Worm (Caenorhabditis elegans) whole organism, early embryonic: ENCODE data around the gene scl-20.

Experiments
- B0310.2 ChIP-seq: sonication (generic microtip); optimal IDR thresholded peaks from 2 replicates; lab custom pipeline; 2016; ENCODE audit warnings: mild to moderate bottlenecking, missing genetic modification characterization, missing compliant biosample characterization
- F13C5.2 ChIP-seq: sonication (generic microtip); optimal IDR thresholded peaks from 2 replicates; lab custom pipeline; 2017; ENCODE audit warnings: mild to moderate bottlenecking, missing genetic modification characterization, inconsistent platforms, missing compliant biosample characterization
- aly-1 ChIP-seq: sonication (generic microtip); optimal IDR thresholded peaks from 2 replicates; lab custom pipeline; 2016; ENCODE audit warnings: missing genetic modification characterization, missing compliant biosample characterization
- ama-1 ChIP-seq: fragments of 150-350 bp; optimal IDR thresholded peaks from 2 replicates; lab custom pipeline; 2014
- ceh-13 ChIP-seq: fragments of 200-800 bp; sonication (Bioruptor generic); optimal IDR thresholded peaks from 2 replicates; lab custom pipeline; 2018; ENCODE audit warnings: mild to moderate bottlenecking, missing genetic modification characterization, missing compliant biosample characterization
- ceh-36 ChIP-seq: sonication (generic microtip); optimal IDR thresholded peaks from 2 replicates; lab custom pipeline; 2016; ENCODE audit warnings: missing genetic modification characterization, inconsistent platforms, missing compliant biosample characterization
- ets-7 ChIP-seq: sonication (generic microtip); optimal IDR thresholded peaks from 2 replicates; lab custom pipeline; 2016; ENCODE audit warnings: missing genotype, missing genetic modification characterization, missing compliant biosample characterization
- flt-1 ChIP-seq: fragments of 200-800 bp; sonication (Bioruptor generic); IDR thresholded peaks from 2 replicates; pipeline ENCODE4 v1.3.6; 2022; ENCODE audit warnings: missing genetic modification characterization, missing compliant biosample characterization
- hmbx-1 ChIP-seq: sonication (generic microtip); optimal IDR thresholded peaks from 2 replicates; lab custom pipeline; 2016; ENCODE audit warnings: mild to moderate bottlenecking, missing genetic modification characterization, missing compliant biosample characterization
- hmg-4 ChIP-seq: fragments of 200-800 bp; sonication (Bioruptor generic); optimal IDR thresholded peaks from 2 replicates; lab custom pipeline; 2018; ENCODE audit warnings: mild to moderate bottlenecking, missing genetic modification characterization, missing compliant biosample characterization
- hnd-1 ChIP-seq: sonication (generic microtip); optimal IDR thresholded peaks from 2 replicates; lab custom pipeline; 2016; ENCODE audit warnings: missing genetic modification characterization, missing compliant biosample characterization
- pes-1 ChIP-seq: fragments of 200-800 bp; sonication (Bioruptor generic); IDR thresholded peaks from 2 replicates; pipeline ENCODE4 v1.3.6; 2022; ENCODE audit warnings: missing genetic modification reagents, missing genetic modification characterization, missing compliant biosample characterization
- scrt-1 ChIP-seq: fragments of 200-800 bp; sonication (Bioruptor generic); IDR thresholded peaks from 2 replicates; pipeline ENCODE4 v1.3.6; 2022; ENCODE audit warnings: missing genetic modification characterization, missing compliant biosample characterization
- sea-1 ChIP-seq: fragments of 200-800 bp; sonication (Bioruptor generic); conservative IDR thresholded peaks from 2 replicates; pipeline ENCODE4 v1.3.6; 2022; ENCODE audit warnings: missing genetic modification characterization, missing compliant biosample characterization
- tbx-11 ChIP-seq: fragments of 200-800 bp; sonication (Bioruptor generic); IDR thresholded peaks from 2 replicates; pipeline ENCODE4 v1.3.6; 2022; ENCODE audit warnings: missing genetic modification characterization, missing compliant biosample characterization
- tbx-37 ChIP-seq: fragments of 200-800 bp; sonication (Bioruptor generic); conservative IDR thresholded peaks from 2 replicates; pipeline ENCODE4 v1.3.6; 2022; ENCODE audit warnings: missing genetic modification reagents, missing genetic modification characterization, missing compliant biosample characterization
- tra-4 ChIP-seq: sonication (generic microtip); optimal IDR thresholded peaks from 2 replicates; lab custom pipeline; 2017; ENCODE audit warnings: missing genetic modification characterization, missing compliant biosample characterization

The scl-20 gene

DNA sequence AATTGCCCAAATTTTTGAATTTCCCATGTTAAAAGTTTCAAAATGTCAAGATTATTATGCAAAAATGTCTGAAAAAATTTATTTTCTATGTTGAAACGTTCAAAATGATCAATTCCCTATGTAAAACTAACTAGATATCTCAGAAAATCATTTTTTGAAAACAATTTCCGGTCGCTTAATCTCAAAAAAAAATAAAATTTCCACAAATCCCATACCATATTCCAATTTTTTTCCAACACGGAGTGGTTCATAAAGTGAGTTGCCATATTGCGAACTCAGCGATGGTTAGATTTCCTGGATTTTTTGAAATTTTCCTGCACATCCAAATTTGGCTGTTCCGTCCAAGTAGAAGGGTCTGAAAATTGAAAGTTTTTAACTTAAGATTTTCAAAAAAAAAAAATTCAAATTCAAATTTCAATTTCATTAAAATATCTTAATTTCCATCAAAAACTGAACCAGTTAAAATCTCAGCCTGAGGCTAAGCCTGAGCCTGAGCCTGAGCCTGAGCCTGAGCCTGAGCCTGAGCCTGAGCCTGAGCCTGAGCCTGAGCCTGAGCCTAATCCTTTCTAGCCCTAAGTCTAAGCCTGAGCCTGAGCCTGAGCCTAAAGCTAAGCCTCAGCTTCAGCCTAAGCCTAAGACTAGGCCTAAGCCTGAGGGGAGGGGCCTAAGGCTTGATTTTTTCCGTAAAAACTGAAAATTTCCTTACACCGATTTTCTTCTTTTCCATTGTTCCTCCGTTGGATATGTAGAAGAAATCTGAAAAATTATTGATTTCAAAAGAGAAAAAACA lies 11.6 kb downstream of the scl-20 start:
- no peak for TF ChIP-seq hmg-4 (GFP tag; lab: Kevin White, UChicago)
- TF ChIP-seq tbx-37: no peak
- peak; percentile 57 for TF ChIP-seq ceh-36
- TF ChIP-seq F13C5.2 (tag; lab: Kevin White, UChicago): no peak
- no peak for TF ChIP-seq pes-1
- peak; percentile 52 for TF ChIP-seq flt-1 (GFP tag; lab: Robert Waterston, UW)

DNA sequence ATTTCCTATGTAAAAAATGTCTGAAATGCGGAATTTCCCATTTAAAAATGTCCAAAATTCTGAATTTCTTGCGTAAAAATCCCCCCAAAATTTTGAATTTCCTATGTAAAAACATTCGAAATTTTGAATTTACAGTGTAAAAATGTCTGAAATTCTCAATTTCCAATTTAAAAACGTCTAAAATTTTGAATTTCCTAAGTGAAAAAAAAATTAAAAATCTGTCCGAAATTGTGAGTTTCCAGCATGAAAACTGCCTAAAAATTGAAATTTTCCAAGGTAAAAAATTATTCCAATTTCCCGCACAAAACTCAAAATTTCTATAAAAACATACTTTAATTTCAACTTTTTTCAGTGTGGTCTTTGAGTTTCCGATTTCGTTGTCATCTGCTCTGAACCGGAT lies 12.4 kb downstream of the scl-20 start:
- TF ChIP-seq sea-1 (no peak), flt-1 (GFP tag; lab: Robert Waterston, UW) (no peak), ceh-13 (GFP tag; lab: Kevin White, UChicago) (no peak), hmbx-1 (tag; lab: Kevin White, UChicago) (no peak), hmg-4 (GFP tag; lab: Kevin White, UChicago) (no peak), aly-1 (tag; lab: Kevin White, UChicago) (no peak), F13C5.2 (tag; lab: Kevin White, UChicago) (no peak), hnd-1 (tag; lab: Kevin White, UChicago) (no peak), tra-4 (tag; lab: Kevin White, UChicago) (no peak), pes-1 (no peak), ceh-36 (no peak)

DNA sequence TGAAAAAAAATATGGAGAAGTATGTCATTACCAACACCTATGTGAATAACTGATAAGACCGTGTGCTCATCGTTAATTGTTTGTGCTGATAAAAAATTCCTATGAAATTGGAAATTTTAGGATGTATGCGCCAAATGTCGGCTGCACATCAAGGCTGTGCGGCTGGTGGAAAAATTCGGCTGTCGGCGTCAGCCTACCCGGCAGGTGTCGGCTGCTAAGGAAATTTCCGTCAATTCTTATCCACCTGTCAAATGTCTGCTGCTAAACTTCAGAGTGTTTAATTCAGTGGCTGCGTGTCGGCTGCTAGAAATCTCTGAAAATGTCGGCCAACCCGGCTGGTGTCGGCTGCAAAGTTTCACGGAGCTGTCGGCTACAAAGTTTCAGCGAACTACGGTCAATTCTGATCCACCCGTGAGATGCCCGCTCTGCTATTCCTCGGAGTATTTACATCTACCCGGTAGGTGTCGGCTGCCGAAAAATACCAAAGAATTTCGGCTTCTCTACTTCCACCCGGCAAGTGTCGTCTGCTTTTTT lies 14.3 kb downstream of the scl-20 start, which contains the start of gene Y17D7C.2:
Gene Y17D7C.2 (minus strand): TSS at position 32 of the 534 bp plus-strand sequence.
- peak; percentile 63 for TF ChIP-seq scrt-1 (GFP tag; lab: Robert Waterston, UW)
- peak; percentile 44; the same call in 1 of the 2 replicates for TF ChIP-seq flt-1 (GFP tag; lab: Robert Waterston, UW)
- TF ChIP-seq ceh-36: no peak
- peak; percentile 52; the same call in 1 of the 2 replicates for TF ChIP-seq tbx-11
- peak; percentile 86 for TF ChIP-seq aly-1 (tag; lab: Kevin White, UChicago)
- TF ChIP-seq ceh-13 (GFP tag; lab: Kevin White, UChicago): peak; percentile 70
- no peak for TF ChIP-seq tra-4 (tag; lab: Kevin White, UChicago)
- peak; percentile 33 for TF ChIP-seq ama-1 (lab: Kevin White, UChicago)
- no peak for TF ChIP-seq hmbx-1 (tag; lab: Kevin White, UChicago)
- TF ChIP-seq hmg-4 (GFP tag; lab: Kevin White, UChicago): peak; percentile 1
- TF ChIP-seq sea-1: peak; percentile 84

DNA sequence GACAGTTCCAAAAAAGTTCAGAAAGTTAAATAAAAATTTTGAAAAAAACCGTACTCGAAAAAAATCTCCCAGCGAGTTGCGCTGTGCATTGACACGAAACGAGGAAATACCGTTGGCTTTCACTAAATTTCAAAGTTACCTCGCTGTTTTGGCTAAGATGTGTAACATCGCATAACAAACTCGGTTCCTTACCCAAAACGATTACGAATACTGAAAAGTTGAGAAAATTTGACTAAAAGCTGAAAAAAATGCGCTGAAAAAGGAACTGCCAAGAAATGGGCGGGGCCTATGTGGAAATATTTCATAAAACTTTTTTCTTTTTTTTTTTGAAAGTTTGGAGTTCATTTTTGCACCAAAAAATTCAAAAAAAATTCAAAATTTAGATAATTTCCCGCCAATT lies 14.9 kb downstream of the scl-20 start:
- TF ChIP-seq scrt-1 (GFP tag; lab: Robert Waterston, UW): no peak
- no peak for TF ChIP-seq hnd-1 (tag; lab: Kevin White, UChicago)
- no peak for TF ChIP-seq F13C5.2 (tag; lab: Kevin White, UChicago)
- no peak for TF ChIP-seq hmg-4 (GFP tag; lab: Kevin White, UChicago)
- TF ChIP-seq ama-1 (lab: Kevin White, UChicago): no peak
- no peak for TF ChIP-seq tbx-11

DNA sequence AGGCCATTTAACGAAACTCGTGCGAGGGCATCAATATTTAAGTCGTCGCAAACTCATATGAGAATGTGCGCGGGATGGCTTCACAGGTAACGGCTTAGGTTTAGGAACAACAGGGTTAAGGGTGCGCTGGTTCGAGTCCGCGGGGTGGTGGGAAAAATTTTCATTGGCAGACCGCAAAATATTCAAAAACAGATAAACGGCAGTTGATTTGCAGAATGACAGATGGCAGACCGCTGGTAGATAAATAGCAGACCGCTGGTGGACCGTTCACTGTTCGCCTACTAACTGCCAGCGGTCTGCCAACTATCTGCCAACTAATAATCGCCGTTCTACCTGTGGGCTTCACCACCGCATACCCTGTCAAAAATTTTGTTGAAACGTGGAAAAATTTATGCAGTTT lies 22.2 kb downstream of the scl-20 start:
- peak; percentile 74 for TF ChIP-seq sea-1
- peak; percentile 40; the same call in 1 of the 2 replicates for TF ChIP-seq flt-1 (GFP tag; lab: Robert Waterston, UW)
- TF ChIP-seq pes-1: no peak
- no peak for TF ChIP-seq hmg-4 (GFP tag; lab: Kevin White, UChicago)
- no peak for TF ChIP-seq tbx-37
- TF ChIP-seq ama-1 (lab: Kevin White, UChicago): no peak
- TF ChIP-seq F13C5.2 (tag; lab: Kevin White, UChicago): no peak
- no peak for TF ChIP-seq B0310.2 (tag; lab: Kevin White, UChicago)
- peak; percentile 40; the same call in 1 of the 2 replicates for TF ChIP-seq tbx-11
- peak; percentile 62 for TF ChIP-seq aly-1 (tag; lab: Kevin White, UChicago)
- TF ChIP-seq hmbx-1 (tag; lab: Kevin White, UChicago): no peak
- no peak for TF ChIP-seq hnd-1 (tag; lab: Kevin White, UChicago)
- no peak for TF ChIP-seq ceh-36
- TF ChIP-seq ets-7 (tag; lab: Kevin White, UChicago): no peak
- no peak for TF ChIP-seq tra-4 (tag; lab: Kevin White, UChicago)
- TF ChIP-seq ceh-13 (GFP tag; lab: Kevin White, UChicago): peak; percentile 40
- 0 out of 2 replicates have a peak, but pooled peaks have one; percentile 58 for TF ChIP-seq scrt-1 (GFP tag; lab: Robert Waterston, UW)

DNA sequence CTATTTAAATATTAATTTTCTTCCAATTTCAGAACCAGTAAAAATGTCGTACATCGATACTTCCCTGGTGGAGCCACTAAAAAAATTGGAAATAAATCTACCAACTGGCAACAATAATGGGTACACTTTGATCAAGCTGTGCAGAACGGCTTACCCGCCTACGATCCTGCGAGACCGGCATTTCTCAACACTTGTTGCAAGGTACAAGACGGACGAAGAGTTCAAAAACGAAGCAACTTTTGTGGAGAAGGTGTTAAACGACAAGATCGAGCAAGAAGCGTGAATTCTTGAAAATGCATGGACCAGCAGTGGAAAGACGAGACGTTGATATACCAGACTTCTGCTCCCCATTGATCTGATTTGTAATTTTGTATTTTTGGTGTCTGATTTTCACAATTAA lies 22.9 kb downstream of the scl-20 start:
- TF ChIP-seq B0310.2 (tag; lab: Kevin White, UChicago) (no peak), tbx-37 (no peak), tra-4 (tag; lab: Kevin White, UChicago) (no peak), ceh-13 (GFP tag; lab: Kevin White, UChicago) (no peak), hmg-4 (GFP tag; lab: Kevin White, UChicago) (no peak), aly-1 (tag; lab: Kevin White, UChicago) (no peak), tbx-11 (no peak), ceh-36 (no peak), ama-1 (lab: Kevin White, UChicago) (no peak), sea-1 (no peak), hmbx-1 (tag; lab: Kevin White, UChicago) (no peak), ets-7 (tag; lab: Kevin White, UChicago) (no peak), flt-1 (GFP tag; lab: Robert Waterston, UW) (no peak), pes-1 (no peak), hnd-1 (tag; lab: Kevin White, UChicago) (no peak), F13C5.2 (tag; lab: Kevin White, UChicago) (no peak), scrt-1 (GFP tag; lab: Robert Waterston, UW) (no peak)

DNA sequence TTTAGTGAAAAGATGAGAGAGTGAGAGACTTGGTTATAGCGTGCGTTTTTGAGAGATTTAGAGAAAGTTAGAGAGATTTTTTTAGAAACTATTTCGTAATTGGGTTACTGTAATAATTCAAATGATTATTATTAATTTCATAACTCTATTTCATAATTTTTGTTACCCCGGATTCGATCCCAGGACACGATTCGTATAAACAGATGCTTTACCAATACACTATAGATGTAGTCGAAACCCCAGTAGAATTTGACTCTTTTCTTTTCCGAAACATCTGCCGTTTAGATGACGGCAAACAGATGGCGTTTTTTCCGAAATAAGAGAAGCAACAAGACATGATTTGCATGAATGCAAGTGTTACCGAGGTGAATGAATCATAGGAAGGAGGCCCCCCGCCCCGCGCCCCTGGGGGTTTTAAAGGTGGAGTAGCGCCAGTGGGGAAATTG lies 24.2 kb downstream of the scl-20 start:
- TF ChIP-seq pes-1 (no peak), ets-7 (tag; lab: Kevin White, UChicago) (no peak), scrt-1 (GFP tag; lab: Robert Waterston, UW) (0 out of 2 replicates have a peak, but pooled peaks have one; percentile 25), flt-1 (GFP tag; lab: Robert Waterston, UW) (no peak; the same call in 1 of the 2 replicates), ceh-13 (GFP tag; lab: Kevin White, UChicago) (peak; percentile 59), tbx-37 (no peak), ama-1 (lab: Kevin White, UChicago) (no peak)
